Worm (Caenorhabditis elegans) whole organism, L4 larva: ENCODE data around the gene str-88.

Experiments used
- mdl-1 ChIP-seq, 2 experiments: fragments of 150-350 bp in 1 of 2; sonication (generic microtip) in 1 of 2; optimal IDR thresholded peaks; 2 replicates each; lab custom pipeline; 2014 to 2017; ENCODE audit warnings: missing biosample characterization in 2 of 2, missing genetic modification characterization in 2 of 2
- mdt-29 ChIP-seq: fragments of 200-800 bp; sonication (Bioruptor generic); IDR thresholded peaks from 2 replicates; pipeline ENCODE4 v1.3.6; 2022; ENCODE audit warnings: missing genetic modification reagents, missing genetic modification characterization, missing compliant biosample characterization
- nhr-11 ChIP-seq: fragments of 150-350 bp; optimal IDR thresholded peaks from 2 replicates; lab custom pipeline; 2014; ENCODE audit warnings: missing biosample characterization, missing genetic modification characterization
- nhr-25 ChIP-seq: sonication (generic microtip); optimal IDR thresholded peaks from 2 replicates; lab custom pipeline; 2017; ENCODE audit warnings: missing genetic modification characterization, mild to moderate bottlenecking, missing compliant biosample characterization, antibody characterized with exemption, moderate library complexity, borderline replicate concordance; ENCODE audit not compliant: insufficient read depth
- nhr-77 ChIP-seq: fragments of 150-350 bp; optimal IDR thresholded peaks from 2 replicates; lab custom pipeline; 2014; ENCODE audit warnings: missing biosample characterization, missing genetic modification characterization
- snpc-1.2 ChIP-seq: fragments of 200-800 bp; sonication (Bioruptor generic); IDR thresholded peaks from 2 replicates; pipeline ENCODE4 v1.3.6; 2022; ENCODE audit warnings: missing genetic modification reagents, missing genetic modification characterization, missing compliant biosample characterization

ce11 chrV:15376223-15376622, 7.4 kb downstream of the str-88 start, which contains the start of gene srh-52:
- TF ChIP-seq mdt-29 (no peak), mdl-1 (tag; optimal IDR thresholded peaks at IDR 0.05; lab: Kevin White, UChicago) (no peak), nhr-77 (tag; lab: Kevin White, UChicago) (no peak), nhr-25 (no peak), snpc-1.2 (GFP tag; lab: Robert Waterston, UW) (no peak), nhr-11 (tag; lab: Kevin White, UChicago) (no peak)
